Worm (Caenorhabditis elegans) whole organism, young adult: ENCODE data around the gene epic-2.

ENCODE experiments used
- B0019.2 ChIP-seq: fragments of 200-800 bp; sonication (Bioruptor generic); conservative IDR thresholded peaks from 2 replicates; pipeline ENCODE4 v1.3.6; 2022; ENCODE audit warnings: missing genetic modification reagents, missing genetic modification characterization, missing compliant biosample characterization
- B0261.1 ChIP-seq: sonication (generic microtip); optimal IDR thresholded peaks from 2 replicates; lab custom pipeline; 2016; ENCODE audit warnings: mild to moderate bottlenecking, missing genetic modification characterization, moderate library complexity, missing compliant biosample characterization
- C06A6.2 ChIP-seq: fragments of 200-800 bp; sonication (Bioruptor generic); conservative IDR thresholded peaks from 2 replicates; pipeline ENCODE4 v1.3.6; 2022; ENCODE audit warnings: missing genetic modification characterization, missing compliant biosample characterization
- F55B11.4 ChIP-seq: sonication (generic microtip); optimal IDR thresholded peaks from 2 replicates; lab custom pipeline; 2016; ENCODE audit warnings: missing compliant biosample characterization, missing genetic modification characterization, borderline replicate concordance; ENCODE audit not compliant: insufficient read depth
- F57A8.1 ChIP-seq: fragments of 200-800 bp; sonication (Bioruptor generic); optimal IDR thresholded peaks from 2 replicates; lab custom pipeline; 2018; ENCODE audit warnings: mild to moderate bottlenecking, missing genetic modification characterization, moderate library complexity, missing compliant biosample characterization
- F57C9.4 ChIP-seq: sonication (generic microtip); optimal IDR thresholded peaks from 2 replicates; lab custom pipeline; 2017; ENCODE audit warnings: mild to moderate bottlenecking, missing genetic modification characterization, missing compliant biosample characterization
- Y53G8AR.9 ChIP-seq: fragments of 200-800 bp; sonication (Bioruptor generic); conservative IDR thresholded peaks from 2 replicates; pipeline ENCODE4 v1.3.6; 2022; ENCODE audit warnings: missing genetic modification reagents, missing genetic modification characterization, missing compliant biosample characterization
- Y95B8A.8 ChIP-seq: fragments of 200-800 bp; sonication (Bioruptor generic); IDR thresholded peaks from 2 replicates; pipeline ENCODE4 v1.3.6; 2022; ENCODE audit warnings: missing genetic modification reagents, missing genetic modification characterization, missing compliant biosample characterization
- athp-1 ChIP-seq: sonication (generic microtip); optimal IDR thresholded peaks from 2 replicates; lab custom pipeline; 2017; ENCODE audit warnings: mild to moderate bottlenecking, missing genetic modification characterization, missing compliant biosample characterization
- attf-5 ChIP-seq: fragments of 200-800 bp; sonication (Bioruptor generic); optimal IDR thresholded peaks from 2 replicates; lab custom pipeline; 2018; ENCODE audit warnings: mild to moderate bottlenecking, missing genetic modification characterization, missing compliant biosample characterization
- attf-6 ChIP-seq: fragments of 200-800 bp; sonication (Bioruptor generic); IDR thresholded peaks from 2 replicates; pipeline ENCODE4 v1.3.6; 2022; ENCODE audit warnings: missing genetic modification reagents, missing genetic modification characterization, missing compliant biosample characterization
- bed-1 ChIP-seq: fragments of 200-800 bp; sonication (Bioruptor generic); IDR thresholded peaks from 2 replicates; pipeline ENCODE4 v1.3.6; 2022; ENCODE audit warnings: missing genetic modification reagents, missing genetic modification characterization, missing compliant biosample characterization
- bed-2 ChIP-seq: fragments of 200-800 bp; sonication (Bioruptor generic); IDR thresholded peaks from 2 replicates; pipeline ENCODE4 v1.3.6; 2022; ENCODE audit warnings: missing genetic modification reagents, missing genetic modification characterization, missing compliant biosample characterization
- cebp-1 ChIP-seq, 2 experiments: fragments of 200-800 bp in 1 of 2; sonication (Bioruptor generic) in 1 of 2; sonication (generic microtip) in 1 of 2; IDR thresholded peaks in 1 of 2; optimal IDR thresholded peaks in 1 of 2; 2 replicates each; pipeline versions ENCODE4 v1.3.6 to Lab custom; 2017 to 2022; ENCODE audit warnings: missing compliant biosample characterization in 2 of 2, missing genetic modification characterization in 2 of 2, mild to moderate bottlenecking in 1 of 2, missing genetic modification reagents in 1 of 2, moderate library complexity in 1 of 2
- cebp-2 ChIP-seq: fragments of 200-800 bp; sonication (Bioruptor generic); IDR thresholded peaks from 2 replicates; pipeline ENCODE4 v1.3.6; 2022; ENCODE audit warnings: missing genetic modification characterization, missing compliant biosample characterization
- ceh-27 ChIP-seq: fragments of 200-800 bp; sonication (Bioruptor generic); optimal IDR thresholded peaks from 2 replicates; lab custom pipeline; 2018; ENCODE audit warnings: mild to moderate bottlenecking, missing genetic modification characterization, moderate library complexity, missing compliant biosample characterization
- ceh-79 ChIP-seq: sonication (generic microtip); optimal IDR thresholded peaks from 2 replicates; lab custom pipeline; 2017; ENCODE audit warnings: mild to moderate bottlenecking, missing genetic modification characterization, missing compliant biosample characterization
- chd-7 ChIP-seq: sonication (generic microtip); optimal IDR thresholded peaks from 2 replicates; lab custom pipeline; 2016; ENCODE audit warnings: mild to moderate bottlenecking, missing genetic modification characterization, moderate library complexity, missing compliant biosample characterization
- die-1 ChIP-seq: sonication (generic microtip); optimal IDR thresholded peaks from 2 replicates; lab custom pipeline; 2016; ENCODE audit warnings: missing genotype, mild to moderate bottlenecking, missing genetic modification characterization, missing compliant biosample characterization
- dpl-1 ChIP-seq: fragments of 150-350 bp; optimal IDR thresholded peaks from 2 replicates; lab custom pipeline; 2014; ENCODE audit warnings: missing biosample characterization, missing genetic modification reagents, missing genetic modification characterization
- egl-18 ChIP-seq: fragments of 200-800 bp; sonication (Bioruptor generic); IDR thresholded peaks from 2 replicates; pipeline ENCODE4 v1.3.6; 2022; ENCODE audit warnings: missing genetic modification reagents, missing genetic modification characterization, missing compliant biosample characterization
- egl-44 ChIP-seq: fragments of 200-800 bp; sonication (Bioruptor generic); IDR thresholded peaks from 2 replicates; pipeline ENCODE4 v1.3.6; 2022; ENCODE audit warnings: missing genetic modification reagents, missing genetic modification characterization, missing compliant biosample characterization
- egrh-3 ChIP-seq: fragments of 200-800 bp; sonication (Bioruptor generic); IDR thresholded peaks from 2 replicates; pipeline ENCODE4 v1.3.6; 2022; ENCODE audit warnings: missing genetic modification reagents, missing genetic modification characterization, missing compliant biosample characterization
- ets-4 ChIP-seq: fragments of 200-800 bp; sonication (Bioruptor generic); optimal IDR thresholded peaks from 2 replicates; lab custom pipeline; 2018; ENCODE audit warnings: mild to moderate bottlenecking, missing genetic modification characterization, missing compliant biosample characterization
- fkh-3 ChIP-seq: sonication (generic microtip); optimal IDR thresholded peaks from 2 replicates; lab custom pipeline; 2016; ENCODE audit warnings: mild to moderate bottlenecking, missing genetic modification characterization, missing compliant biosample characterization
- hlh-12 ChIP-seq: sonication (generic microtip); optimal IDR thresholded peaks from 2 replicates; lab custom pipeline; 2016; ENCODE audit warnings: missing genetic modification characterization, missing compliant biosample characterization
- hmg-1.2 ChIP-seq: fragments of 200-800 bp; sonication (Bioruptor generic); IDR thresholded peaks from 2 replicates; pipeline ENCODE4 v1.3.6; 2022; ENCODE audit warnings: missing genetic modification reagents, missing genetic modification characterization, missing compliant biosample characterization
- hsf-1 ChIP-seq: fragments of 200-800 bp; sonication (Bioruptor generic); IDR thresholded peaks from 2 replicates; pipeline ENCODE4 v1.3.6; 2022; ENCODE audit warnings: missing genetic modification reagents, missing genetic modification characterization, missing compliant biosample characterization
- lsy-27 ChIP-seq: sonication (generic microtip); optimal IDR thresholded peaks from 2 replicates; lab custom pipeline; 2017; ENCODE audit warnings: missing genetic modification characterization, mild to moderate bottlenecking, missing compliant biosample characterization, antibody characterized with exemption, missing genotype, borderline replicate concordance; ENCODE audit not compliant: insufficient read depth
- mcd-1 ChIP-seq: fragments of 200-800 bp; sonication (Bioruptor generic); IDR thresholded peaks from 2 replicates; pipeline ENCODE4 v1.3.6; 2022; ENCODE audit warnings: missing genetic modification reagents, missing genetic modification characterization, missing compliant biosample characterization
- mel-28 ChIP-seq: sonication (generic microtip); optimal IDR thresholded peaks from 2 replicates; lab custom pipeline; 2016; ENCODE audit warnings: borderline replicate concordance, mild to moderate bottlenecking, missing genetic modification characterization, missing compliant biosample characterization
- mes-4 ChIP-seq: sonication (generic microtip); optimal IDR thresholded peaks from 2 replicates; lab custom pipeline; 2016; ENCODE audit warnings: missing genotype, missing genetic modification characterization, missing compliant biosample characterization
- nfya-1 ChIP-seq: sonication (generic microtip); optimal IDR thresholded peaks from 2 replicates; lab custom pipeline; 2017; ENCODE audit warnings: antibody characterized with exemption, missing compliant biosample characterization, missing genetic modification characterization, borderline replicate concordance; ENCODE audit not compliant: insufficient read depth
- nfya-2 ChIP-seq: fragments of 200-800 bp; sonication (Bioruptor generic); IDR thresholded peaks from 2 replicates; pipeline ENCODE4 v1.3.6; 2022; ENCODE audit warnings: missing genetic modification reagents, missing genetic modification characterization, missing compliant biosample characterization
- nhr-120 ChIP-seq: fragments of 200-800 bp; sonication (Bioruptor generic); IDR thresholded peaks from 2 replicates; pipeline ENCODE4 v1.3.6; 2022; ENCODE audit warnings: missing genetic modification characterization, missing compliant biosample characterization
- pha-4 ChIP-seq: fragments of 150-350 bp; sonication (generic microtip); optimal IDR thresholded peaks from 2 replicates; lab custom pipeline; 2014; ENCODE audit warnings: missing biosample characterization, missing genetic modification reagents, missing genetic modification characterization
- rcor-1 ChIP-seq: fragments of 200-800 bp; sonication (Bioruptor generic); IDR thresholded peaks from 2 replicates; pipeline ENCODE4 v1.3.6; 2022; ENCODE audit warnings: missing genetic modification reagents, missing genetic modification characterization, missing compliant biosample characterization
- rec-8 ChIP-seq, 2 experiments: sonication (generic microtip); optimal IDR thresholded peaks; 2 replicates each; lab custom pipeline; 2016; ENCODE audit warnings: mild to moderate bottlenecking in 2 of 2, missing genetic modification characterization in 2 of 2, missing genetic modification reagents in 2 of 2, missing genotype in 2 of 2, missing biosample characterization in 1 of 2, missing compliant biosample characterization in 1 of 2, moderate library complexity in 1 of 2
- repo-1 ChIP-seq: sonication (generic microtip); optimal IDR thresholded peaks from 2 replicates; lab custom pipeline; 2017; ENCODE audit warnings: mild to moderate bottlenecking, missing genetic modification characterization, missing compliant biosample characterization
- snpc-1.1 ChIP-seq: sonication (generic microtip); optimal IDR thresholded peaks from 2 replicates; lab custom pipeline; 2017; ENCODE audit warnings: missing genetic modification characterization, mild to moderate bottlenecking, missing compliant biosample characterization, antibody characterized with exemption, moderate library complexity, missing genotype, missing genetic modification reagents; ENCODE audit not compliant: insufficient read depth
- somi-1 ChIP-seq: fragments of 200-800 bp; sonication (Bioruptor generic); optimal IDR thresholded peaks from 2 replicates; lab custom pipeline; 2018; ENCODE audit warnings: mild to moderate bottlenecking, missing genetic modification characterization, missing compliant biosample characterization
- sptf-2 ChIP-seq: fragments of 200-800 bp; sonication (Bioruptor generic); optimal IDR thresholded peaks from 2 replicates; lab custom pipeline; 2018; ENCODE audit warnings: mild to moderate bottlenecking, missing genetic modification characterization, missing compliant biosample characterization
- unc-130 ChIP-seq: sonication (generic microtip); optimal IDR thresholded peaks from 2 replicates; lab custom pipeline; 2016; ENCODE audit warnings: missing genetic modification reagents, missing genetic modification characterization, missing compliant biosample characterization
- unc-62 ChIP-seq: fragments of 150-350 bp; optimal IDR thresholded peaks from 2 replicates; lab custom pipeline; 2014; ENCODE audit warnings: missing biosample characterization, missing genetic modification reagents, missing genetic modification characterization
- xnd-1 ChIP-seq: sonication (generic microtip); optimal IDR thresholded peaks from 2 replicates; lab custom pipeline; 2016; ENCODE audit warnings: missing genotype, missing genetic modification reagents, missing genetic modification characterization, missing compliant biosample characterization
- zim-3 ChIP-seq: sonication (generic microtip); optimal IDR thresholded peaks from 2 replicates; lab custom pipeline; 2017; ENCODE audit warnings: mild to moderate bottlenecking, missing genetic modification characterization, moderate library complexity, missing compliant biosample characterization
- ztf-22 ChIP-seq: fragments of 200-800 bp; sonication (Bioruptor generic); optimal IDR thresholded peaks from 2 replicates; lab custom pipeline; 2018; ENCODE audit warnings: mild to moderate bottlenecking, missing genetic modification characterization, moderate library complexity, missing compliant biosample characterization
- ztf-25 ChIP-seq: fragments of 200-800 bp; sonication (Bioruptor generic); IDR thresholded peaks from 2 replicates; pipeline ENCODE4 v1.3.6; 2022; ENCODE audit warnings: missing genetic modification reagents, missing genetic modification characterization, missing compliant biosample characterization

The epic-2 gene

ce11 chrIV:1708426-1708826, 12.2 kb upstream of the epic-2 start (continued):
- TF ChIP-seq dpl-1 (GFP tag; lab: Kevin White, UChicago) (no peak), ceh-27 (GFP tag; lab: Kevin White, UChicago) (no peak), mel-28 (tag; lab: Kevin White, UChicago) (no peak), C06A6.2 (GFP tag; lab: Robert Waterston, UW) (no peak), fkh-3 (no peak), F57C9.4 (tag; lab: Kevin White, UChicago) (no peak), die-1 (tag; lab: Kevin White, UChicago) (peak; percentile 34), egrh-3 (no peak), cebp-2 (GFP tag; lab: Robert Waterston, UW) (no peak), hlh-12 (tag; lab: Kevin White, UChicago) (no peak), B0261.1 (tag; lab: Kevin White, UChicago) (no peak), F55B11.4 (tag; lab: Kevin White, UChicago) (no peak), egl-44 (0 out of 2 replicates have a peak, but pooled peaks have one; percentile 9), hmg-1.2 (GFP tag; lab: Robert Waterston, UW) (peak; percentile 40), rcor-1 (GFP tag; lab: Robert Waterston, UW) (no peak; the same call in 1 of the 2 replicates), ceh-79 (no peak), snpc-1.1 (no peak), Y53G8AR.9 (GFP tag; lab: Robert Waterston, UW) (0 out of 2 replicates have a peak, but pooled peaks have one; percentile 65), hsf-1 (GFP tag; lab: Robert Waterston, UW) (peak; percentile 67), mcd-1 (no peak; the same call in 1 of the 2 replicates), nfya-2 (no peak), ztf-22 (GFP tag; lab: Kevin White, UChicago) (no peak), mes-4 (no peak), egl-18 (GFP tag; lab: Robert Waterston, UW) (no peak), unc-130 (GFP tag; lab: Kevin White, UChicago) (peak; percentile 20), sptf-2 (GFP tag; lab: Kevin White, UChicago) (no peak), rec-8 (tag; optimal IDR thresholded peaks at IDR 0.05; lab: Kevin White, UChicago) (no peak), ztf-25 (no peak), unc-62 (GFP tag; lab: Kevin White, UChicago) (no peak), attf-5 (GFP tag; lab: Kevin White, UChicago) (peak; percentile 18), cebp-1 (GFP tag; IDR thresholded peaks at IDR 0.05; lab: Robert Waterston, UW) (no peak), cebp-1 (tag; optimal IDR thresholded peaks at IDR 0.05; lab: Kevin White, UChicago) (peak; percentile 48), bed-1 (no peak), somi-1 (no peak), nhr-120 (GFP tag; lab: Robert Waterston, UW) (no peak), xnd-1 (tag; lab: Kevin White, UChicago) (no peak), B0019.2 (GFP tag; lab: Robert Waterston, UW) (no peak), lsy-27 (no peak), athp-1 (tag; lab: Kevin White, UChicago) (peak; percentile 60), Y95B8A.8 (GFP tag; lab: Robert Waterston, UW) (peak; percentile 61; the same call in 1 of the 2 replicates), zim-3 (tag; lab: Kevin White, UChicago) (no peak), ets-4 (no peak), bed-2 (GFP tag; lab: Robert Waterston, UW) (no peak), F57A8.1 (GFP tag; lab: Kevin White, UChicago) (no peak), pha-4 (no peak), repo-1 (tag; lab: Kevin White, UChicago) (no peak), attf-6 (peak; percentile 51; the same call in 1 of the 2 replicates), chd-7 (peak; percentile 35), nfya-1 (tag; lab: Kevin White, UChicago) (no peak)
